Worm (Caenorhabditis elegans): ENCODE measurements around the gene W08A12.3.

The W08A12.3 gene

DNA sequence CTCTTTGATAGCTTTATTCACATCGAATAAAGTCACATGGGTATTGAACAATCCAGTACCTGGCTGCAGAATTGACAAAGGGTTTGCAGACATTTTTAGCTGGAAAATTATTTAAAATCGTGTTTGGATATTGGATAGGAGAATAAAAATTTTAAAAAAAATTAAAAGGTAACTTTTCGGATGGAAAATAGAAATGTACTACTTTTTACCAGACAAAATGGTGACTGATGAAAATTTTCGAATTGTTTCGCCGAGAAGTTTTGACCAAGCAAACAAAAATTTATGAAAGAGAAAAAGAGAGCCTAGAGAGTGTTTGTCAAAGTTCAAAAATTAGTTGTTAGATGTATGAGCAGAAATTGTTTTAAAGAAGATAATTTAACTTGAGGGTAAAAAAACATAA is 34.8 kb upstream of the W08A12.3 start, which contains the start of gene F59B1.10 (continued):
- TF ChIP-seq efl-1 (GFP tag; optimal IDR thresholded peaks at IDR 0.05) = no peak

DNA sequence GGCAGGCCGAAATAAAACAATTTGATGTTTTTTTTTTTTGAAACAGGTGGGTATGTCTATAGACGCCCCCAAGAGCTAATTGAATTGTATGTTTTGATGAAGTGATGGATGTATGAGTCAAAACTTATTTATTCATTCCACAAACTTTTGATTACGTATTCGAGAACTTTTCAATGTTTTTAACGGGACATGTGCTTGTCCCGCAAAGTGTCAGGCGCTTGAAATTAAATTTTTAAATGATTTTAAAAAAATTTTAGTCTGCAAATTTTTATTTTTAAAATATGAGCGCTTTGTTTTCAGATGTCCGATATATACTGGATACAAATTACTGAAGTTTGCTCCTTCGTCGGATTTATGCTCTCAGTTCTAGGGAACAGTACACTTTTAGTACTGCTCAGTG is 33.2 kb upstream of the W08A12.3 start, which contains the start of gene str-114:
Gene str-114, plus strand, starts transcription at position 301 of the 400 bp plus-strand sequence.
- TF ChIP-seq rec-8 (tag; optimal IDR thresholded peaks at IDR 0.05) (no peak), pha-4 (tag; optimal IDR thresholded peaks at IDR 0.05) (no peak), F57C9.4 (tag; optimal IDR thresholded peaks at IDR 0.05) (no peak), mxl-1 (tag; optimal IDR thresholded peaks at IDR 0.05) (no peak), hlh-12 (tag; optimal IDR thresholded peaks at IDR 0.05) (no peak), F52B5.7 (tag; optimal IDR thresholded peaks at IDR 0.05) (no peak), nfya-2 (GFP tag; IDR thresholded peaks at IDR 0.05) (no peak), nhr-120 (GFP tag; IDR thresholded peaks at IDR 0.05) (no peak), madf-10 (tag; optimal IDR thresholded peaks at IDR 0.05) (no peak), Y95B8A.8 (GFP tag; IDR thresholded peaks at IDR 0.05) (no peak), attf-5 (GFP tag; optimal IDR thresholded peaks at IDR 0.05) (no peak), athp-1 (tag; optimal IDR thresholded peaks at IDR 0.05) (no peak), B0019.2 (GFP tag; conservative IDR thresholded peaks at IDR 0.05) (no peak)

DNA sequence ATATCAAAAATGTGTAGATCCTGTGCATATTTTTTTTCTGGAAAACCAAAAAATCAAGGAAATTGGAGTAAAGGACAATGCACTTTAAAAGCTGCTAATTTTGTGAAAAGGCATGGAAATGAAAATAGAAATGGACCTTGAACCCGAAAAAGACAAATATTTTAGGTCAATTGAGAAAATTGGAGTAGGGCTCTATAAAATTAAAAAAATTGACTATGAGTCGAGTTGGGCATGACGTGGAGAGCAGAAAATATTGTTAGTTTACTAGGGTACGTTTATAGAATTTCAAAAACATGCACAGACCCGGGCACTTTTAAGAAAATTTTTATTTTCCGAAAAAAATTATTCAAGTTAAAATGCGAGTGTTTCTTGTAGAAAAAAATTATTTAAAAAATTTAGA is 23.2 kb upstream of the W08A12.3 start, which contains the start of gene acr-23:
Gene acr-23, minus strand, starts transcription at position 101 of the 400 bp plus-strand sequence.
- no peak for TF ChIP-seq pbrm-1 (GFP tag; IDR thresholded peaks at IDR 0.05)
- TF ChIP-seq efl-1 (GFP tag; optimal IDR thresholded peaks at IDR 0.05) = no peak
- TF ChIP-seq ztf-3 (GFP tag; optimal IDR thresholded peaks at IDR 0.05) = no peak
- TF ChIP-seq sptf-2 (GFP tag; optimal IDR thresholded peaks at IDR 0.05) = no peak
- TF ChIP-seq snpc-1.1 (tag; optimal IDR thresholded peaks at IDR 0.05; ENCODE audit: insufficient read depth) = no peak
- no peak for TF ChIP-seq hrde-1 (tag; optimal IDR thresholded peaks at IDR 0.05; ENCODE audit: borderline replicate concordance)
- TF ChIP-seq K12H6.12 (tag; optimal IDR thresholded peaks at IDR 0.05) = no peak
- no peak for TF ChIP-seq T26A5.8 (tag; optimal IDR thresholded peaks at IDR 0.05)
- no peak for TF ChIP-seq ceh-91 (GFP tag; IDR thresholded peaks at IDR 0.05)
- no peak for TF ChIP-seq nhr-80 (tag; optimal IDR thresholded peaks at IDR 0.05)
- TF ChIP-seq lag-1 (GFP tag; IDR thresholded peaks at IDR 0.05) = no peak
- no peak for TF ChIP-seq attf-5 (GFP tag; optimal IDR thresholded peaks at IDR 0.05)
- no peak for TF ChIP-seq pha-4 (tag; optimal IDR thresholded peaks at IDR 0.05)
- no peak for TF ChIP-seq him-1 (tag; optimal IDR thresholded peaks at IDR 0.05)
- TF ChIP-seq ztf-26 (tag; optimal IDR thresholded peaks at IDR 0.05) = no peak

DNA sequence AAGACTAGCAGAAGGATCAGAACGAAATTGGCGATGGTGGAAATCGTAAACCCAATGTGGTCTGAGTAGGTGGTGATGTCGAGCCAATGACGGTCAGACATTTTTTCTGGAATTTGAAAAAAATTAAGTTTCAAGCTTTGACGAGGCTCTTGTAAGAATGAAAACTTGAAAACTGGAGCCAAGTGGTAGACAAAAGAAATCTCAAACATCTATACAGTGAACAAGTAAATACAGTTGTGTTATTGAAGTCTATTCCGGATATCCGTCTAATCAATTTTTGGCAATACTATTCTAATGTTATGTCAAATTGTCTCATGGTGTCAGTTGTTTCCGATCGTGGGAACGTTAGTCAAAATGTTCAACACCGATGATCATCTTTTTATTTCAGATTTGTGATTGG is 15.8 kb upstream of the W08A12.3 start, which contains the start of gene str-113:
Gene str-113, minus strand, starts transcription at position 101 of the 400 bp plus-strand sequence.
- TF ChIP-seq Y53F4B.3 (GFP tag; IDR thresholded peaks at IDR 0.05) (no peak), hmg-20 (GFP tag; IDR thresholded peaks at IDR 0.05) (no peak), F49E8.2 (tag; optimal IDR thresholded peaks at IDR 0.05; ENCODE audit: insufficient read depth) (no peak), Y95B8A.8 (GFP tag; IDR thresholded peaks at IDR 0.05) (no peak), rpc-1 (optimal IDR thresholded peaks at IDR 0.05) (no peak), rpc-1 (tag; optimal IDR thresholded peaks at IDR 0.05) (no peak), somi-1 (GFP tag; optimal IDR thresholded peaks at IDR 0.05) (no peak), mcd-1 (GFP tag; IDR thresholded peaks at IDR 0.05) (no peak), ZK185.1 (tag; optimal IDR thresholded peaks at IDR 0.05; ENCODE audit: poor library complexity, severe bottlenecking) (no peak), aptf-3 (GFP tag; IDR thresholded peaks at IDR 0.05) (no peak), lsl-1 (GFP tag; optimal IDR thresholded peaks at IDR 0.05) (no peak), nfya-2 (GFP tag; IDR thresholded peaks at IDR 0.05) (no peak), egl-44 (GFP tag; IDR thresholded peaks at IDR 0.05) (no peak), akir-1 (GFP tag; optimal IDR thresholded peaks at IDR 0.05) (no peak), sdz-38 (tag; optimal IDR thresholded peaks at IDR 0.05) (no peak), B0035.1 (tag; optimal IDR thresholded peaks at IDR 0.05) (no peak), snpc-1.3 (tag; optimal IDR thresholded peaks at IDR 0.05; ENCODE audit: insufficient read depth) (no peak)
